Worm (Caenorhabditis elegans) whole organism, late embryonic: ENCODE results near the gene ZK354.8.

Experiments
- ahr-1 ChIP-seq: sonication (generic microtip); optimal IDR thresholded peaks from 2 replicates; lab custom pipeline; 2016; ENCODE audit warnings: missing genetic modification characterization, missing compliant biosample characterization
- ceh-9 ChIP-seq: sonication (generic microtip); optimal IDR thresholded peaks from 2 replicates; lab custom pipeline; 2016; ENCODE audit warnings: mild to moderate bottlenecking, missing genetic modification characterization, inconsistent platforms, missing compliant biosample characterization
- elt-4 ChIP-seq: sonication (generic microtip); optimal IDR thresholded peaks from 2 replicates; lab custom pipeline; 2016; ENCODE audit warnings: missing genetic modification characterization, missing compliant biosample characterization
- odd-2 ChIP-seq: sonication (generic microtip); optimal IDR thresholded peaks from 2 replicates; lab custom pipeline; 2017; ENCODE audit warnings: antibody characterized with exemption, mild to moderate bottlenecking, missing genetic modification characterization, missing compliant biosample characterization
- pax-1 ChIP-seq: fragments of 150-350 bp; optimal IDR thresholded peaks from 2 replicates; lab custom pipeline; 2014; ENCODE audit warnings: missing biosample characterization, missing genetic modification characterization
- pha-2 ChIP-seq: sonication (generic microtip); optimal IDR thresholded peaks from 2 replicates; lab custom pipeline; 2017; ENCODE audit warnings: mild to moderate bottlenecking, missing genetic modification characterization, missing compliant biosample characterization
- pqm-1 ChIP-seq: sonication (generic microtip); optimal IDR thresholded peaks from 2 replicates; lab custom pipeline; 2016; ENCODE audit warnings: missing genetic modification characterization, missing compliant biosample characterization
- rnt-1 ChIP-seq: sonication (generic microtip); optimal IDR thresholded peaks from 2 replicates; lab custom pipeline; 2016; ENCODE audit warnings: missing genetic modification characterization, missing compliant biosample characterization
- tbx-2 ChIP-seq: sonication (generic microtip); optimal IDR thresholded peaks from 2 replicates; lab custom pipeline; 2016; ENCODE audit warnings: missing genetic modification characterization, missing compliant biosample characterization
- zip-5 ChIP-seq: sonication (generic microtip); optimal IDR thresholded peaks from 2 replicates; lab custom pipeline; 2016; ENCODE audit warnings: missing genetic modification characterization, missing compliant biosample characterization

- TF ChIP-seq pha-2 (tag; lab: Kevin White, UChicago) = no peak
- TF ChIP-seq ahr-1 (tag; lab: Kevin White, UChicago) = no peak
- no peak for TF ChIP-seq odd-2 (tag; lab: Kevin White, UChicago)
- peak; percentile 17 for TF ChIP-seq tbx-2
- TF ChIP-seq rnt-1 = no peak
- no peak for TF ChIP-seq pqm-1 (tag; lab: Kevin White, UChicago)
- TF ChIP-seq elt-4 = no peak
- no peak for TF ChIP-seq zip-5
- no peak for TF ChIP-seq pax-1
- no peak for TF ChIP-seq ceh-9
These were observed 48.2 kb upstream of the ZK354.8 start, which contains the start of gene Y4C6B.1 for ce11 chrIV:5354124-5354523.
